Worm (Caenorhabditis elegans): ENCODE results near the gene Y37E11B.6.

DNA sequence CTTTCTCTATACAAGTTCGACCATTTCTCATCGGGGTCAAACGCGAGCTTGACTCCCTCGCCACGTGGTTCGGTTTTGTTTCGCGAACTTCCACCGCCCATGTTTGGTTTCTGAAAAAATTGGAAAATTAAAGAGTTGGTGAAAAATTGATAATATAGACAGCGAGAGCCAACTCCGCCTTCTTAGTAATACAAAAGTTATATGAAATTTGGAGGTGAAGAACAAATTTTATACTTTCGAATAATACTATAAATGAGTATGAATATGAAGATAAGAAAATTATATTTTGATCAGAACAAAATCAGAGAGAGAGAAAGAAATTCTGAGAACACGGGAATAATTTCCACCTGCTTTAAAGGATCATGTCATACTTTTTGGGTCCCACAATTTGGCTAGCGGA lies 41.8 kb downstream of the Y37E11B.6 start, which contains the start of gene osm-9:
- TF ChIP-seq F13C5.2 (tag; optimal IDR thresholded peaks at IDR 0.05) (no peak), ama-1 (optimal IDR thresholded peaks at IDR 0.05) (no peak), hmbx-1 (tag; optimal IDR thresholded peaks at IDR 0.05) (no peak), tbx-11 (GFP tag; IDR thresholded peaks at IDR 0.05) (no peak), scrt-1 (GFP tag; IDR thresholded peaks at IDR 0.05) (no peak), ceh-13 (GFP tag; optimal IDR thresholded peaks at IDR 0.05) (no peak), ets-7 (tag; optimal IDR thresholded peaks at IDR 0.05) (no peak), tra-4 (tag; optimal IDR thresholded peaks at IDR 0.05) (no peak), pes-1 (GFP tag; IDR thresholded peaks at IDR 0.05) (no peak), sea-1 (GFP tag; conservative IDR thresholded peaks at IDR 0.05) (no peak), tbx-37 (GFP tag; conservative IDR thresholded peaks at IDR 0.05) (no peak), B0310.2 (tag; optimal IDR thresholded peaks at IDR 0.05) (no peak), flt-1 (GFP tag; IDR thresholded peaks at IDR 0.05) (no peak)
